Worm (Caenorhabditis elegans) whole organism, L1 larva: ENCODE measurements around the gene pals-18.

Source experiments
- ceh-8 ChIP-seq: fragments of 200-800 bp; sonication (Bioruptor generic); optimal IDR thresholded peaks from 2 replicates; lab custom pipeline; 2018; ENCODE audit warnings: mild to moderate bottlenecking, missing genetic modification characterization, moderate library complexity, missing compliant biosample characterization
- dpl-1 ChIP-seq, 3 experiments: fragments of 150-350 bp in 2 of 3; sonication (generic microtip) in 1 of 3; optimal IDR thresholded peaks; 2 replicates each; lab custom pipeline; 2014 to 2017; ENCODE audit warnings: missing biosample characterization in 3 of 3, missing genetic modification characterization in 3 of 3, missing genetic modification reagents in 3 of 3
- elt-3 ChIP-seq, 6 experiments: fragments of 150-350 bp in 1 of 6; sonication (generic microtip); optimal IDR thresholded peaks; 2 replicates each; lab custom pipeline; 2017 to 2018; ENCODE audit warnings: missing biosample characterization in 6 of 6, missing genetic modification characterization in 6 of 6, inconsistent platforms in 1 of 6
- tbx-2 ChIP-seq: sonication (generic microtip); optimal IDR thresholded peaks from 2 replicates; lab custom pipeline; 2016; ENCODE audit warnings: missing genetic modification characterization, missing compliant biosample characterization
- unc-86 ChIP-seq: sonication (generic microtip); optimal IDR thresholded peaks from 2 replicates; lab custom pipeline; 2016; ENCODE audit warnings: missing genetic modification characterization, missing compliant biosample characterization
- unc-98 ChIP-seq: fragments of 200-800 bp; sonication (Bioruptor generic); IDR thresholded peaks from 2 replicates; pipeline ENCODE4 v1.3.6; 2022; ENCODE audit warnings: missing genetic modification characterization, missing compliant biosample characterization

- TF ChIP-seq dpl-1 (GFP tag; optimal IDR thresholded peaks at IDR 0.05; lab: Kevin White, UChicago) (no peak), unc-86 (no peak), tbx-2 (tag; lab: Kevin White, UChicago) (no peak), elt-3 (tag; optimal IDR thresholded peaks at IDR 0.05; lab: Kevin White, UChicago) (no peak), unc-98 (GFP tag; lab: Robert Waterston, UW) (no peak), ceh-8 (no peak)
Measured at ce11 chrIII:1455674-1456073, 52.5 kb downstream of the pals-18 start, which contains the start of gene Y82E9BR.17.
